Fruit fly (Drosophila melanogaster): ENCODE data around the gene Teh3.

Gene Teh3

DNA sequence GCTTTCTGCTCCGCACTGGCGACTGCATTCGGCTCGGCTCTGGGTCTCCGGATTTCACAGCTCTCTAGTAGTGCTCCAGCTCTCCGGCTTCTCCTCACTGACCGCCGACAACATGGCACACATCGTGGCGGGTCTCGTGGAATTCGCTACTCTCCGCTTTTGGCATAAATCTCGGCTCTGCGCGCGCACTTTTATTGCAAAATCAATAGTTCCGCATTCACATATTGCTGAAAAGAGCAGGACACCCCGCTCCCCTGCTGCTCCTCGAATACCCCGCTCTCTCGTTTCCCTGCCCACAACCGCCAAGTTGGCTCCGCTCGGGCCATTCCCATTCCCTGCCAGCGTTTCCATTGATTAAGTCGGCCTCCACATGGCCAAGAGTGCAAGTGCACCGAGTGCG, 796 bp upstream of the Teh3 start (continued):
- TF ChIP-seq gcm2 (GFP tag; optimal IDR thresholded peaks at IDR 0.05), result no peak
- peak; percentile 49 for TF ChIP-seq Med (GFP tag)
- no peak for TF ChIP-seq sisA (GFP tag; IDR thresholded peaks at IDR 0.05)
- TF ChIP-seq CG17612 (GFP tag; IDR thresholded peaks at IDR 0.05), result no peak
- no peak for TF ChIP-seq hkb (optimal IDR thresholded peaks at IDR 0.05)
- TF ChIP-seq hkb (GFP tag; IDR thresholded peaks at IDR 0.05), result no peak
- 0 out of 2 replicates have a peak, but pooled peaks have one; percentile 29 for TF ChIP-seq seq (GFP tag; IDR thresholded peaks at IDR 0.05)
- TF ChIP-seq CG3726 (GFP tag; IDR thresholded peaks at IDR 0.05), result no peak
- TF ChIP-seq Atf3 (GFP tag; optimal IDR thresholded peaks at IDR 0.05), result no peak
- peak; percentile 0 for TF ChIP-seq scrt (GFP tag; optimal IDR thresholded peaks at IDR 0.05)
- peak; percentile 39 for TF ChIP-seq CG15514 (GFP tag; optimal IDR thresholded peaks at IDR 0.05)
- no peak for TF ChIP-seq GATAe (GFP tag; conservative IDR thresholded peaks at IDR 0.05)
- no peak for TF ChIP-seq bigmax (GFP tag; optimal IDR thresholded peaks at IDR 0.05)
- TF ChIP-seq gem (tag; optimal IDR thresholded peaks at IDR 0.05), result no peak
- no peak for TF ChIP-seq Bdp1 (GFP tag; optimal IDR thresholded peaks at IDR 0.05)
- no peak for TF ChIP-seq CG9817 (tag; optimal IDR thresholded peaks at IDR 0.05)
- TF ChIP-seq stwl (tag; optimal IDR thresholded peaks at IDR 0.05), result no peak
- no peak for TF ChIP-seq Dip2 (GFP tag; IDR thresholded peaks at IDR 0.05)
- no peak for TF ChIP-seq eve (GFP tag; optimal IDR thresholded peaks at IDR 0.05)
- TF ChIP-seq fru (optimal IDR thresholded peaks at IDR 0.05), result no peak
- TF ChIP-seq Lhr (GFP tag; optimal IDR thresholded peaks at IDR 0.05), result no peak
- TF ChIP-seq CG32772 (GFP tag; IDR thresholded peaks at IDR 0.05), result no peak
- no peak for TF ChIP-seq CG4360 (GFP tag; IDR thresholded peaks at IDR 0.05)
- TF ChIP-seq CG12659 (GFP tag; optimal IDR thresholded peaks at IDR 0.05), result no peak
- no peak for TF ChIP-seq CG16813 (GFP tag; IDR thresholded peaks at IDR 0.05; ENCODE audit: partially characterized antibody)
- no peak for TF ChIP-seq pros (GFP tag; optimal IDR thresholded peaks at IDR 0.05)
- TF ChIP-seq sd (tag; optimal IDR thresholded peaks at IDR 0.05), result peak; percentile 69
- no peak for TF ChIP-seq CG12744 (GFP tag; optimal IDR thresholded peaks at IDR 0.05)
- TF ChIP-seq CG2202 (tag; optimal IDR thresholded peaks at IDR 0.05), result no peak
- no peak for TF ChIP-seq Opbp (GFP tag; IDR thresholded peaks at IDR 0.05; ENCODE audit: partially characterized antibody)
- peak; percentile 86 for TF ChIP-seq crol (GFP tag; IDR thresholded peaks at IDR 0.05)
- no peak for TF ChIP-seq insv (GFP tag; optimal IDR thresholded peaks at IDR 0.05)
- TF ChIP-seq CG8388 (GFP tag; optimal IDR thresholded peaks at IDR 0.05), result no peak
- no peak for TF ChIP-seq al (GFP tag; IDR thresholded peaks at IDR 0.05)

- TF ChIP-seq fru (optimal IDR thresholded peaks at IDR 0.05), result no peak
- no peak for TF ChIP-seq Adf1 (GFP tag; IDR thresholded peaks at IDR 0.05)
- no peak for TF ChIP-seq CG9932 (GFP tag; IDR thresholded peaks at IDR 0.05)
- 0 out of 2 replicates have a peak, but pooled peaks have one; percentile 12 for TF ChIP-seq amos (GFP tag; IDR thresholded peaks at IDR 0.05; ENCODE audit: partially characterized antibody)
- TF ChIP-seq knrl (GFP tag; IDR thresholded peaks at IDR 0.05; ENCODE audit: partially characterized antibody), result 0 out of 3 replicates have a peak, but pooled peaks have one; percentile 19
- no peak for TF ChIP-seq Mrtf (GFP tag; IDR thresholded peaks at IDR 0.05)
- peak; percentile 39 for TF ChIP-seq abd-A (tag; optimal IDR thresholded peaks at IDR 0.05)
- no peak for TF ChIP-seq sima (GFP tag; optimal IDR thresholded peaks at IDR 0.05)
- TF ChIP-seq CG3065 (GFP tag; optimal IDR thresholded peaks at IDR 0.05), result no peak
- no peak for TF ChIP-seq HLH54F (GFP tag; optimal IDR thresholded peaks at IDR 0.05)
- TF ChIP-seq tap (tag; optimal IDR thresholded peaks at IDR 0.05), result no peak
- TF ChIP-seq ham (GFP tag; IDR thresholded peaks at IDR 0.05), result no peak
- no peak for TF ChIP-seq cg (GFP tag; optimal IDR thresholded peaks at IDR 0.05)
- no peak for TF ChIP-seq esg (GFP tag; conservative IDR thresholded peaks at IDR 0.05)
- no peak for TF ChIP-seq Fer1 (GFP tag; optimal IDR thresholded peaks at IDR 0.05)
- TF ChIP-seq tx (GFP tag; optimal IDR thresholded peaks at IDR 0.05), result no peak
- TF ChIP-seq CG5180 (GFP tag; optimal IDR thresholded peaks at IDR 0.05), result no peak
- TF ChIP-seq CG4820 (GFP tag; optimal IDR thresholded peaks at IDR 0.05), result peak; percentile 72
- no peak for TF ChIP-seq CG1602 (GFP tag; optimal IDR thresholded peaks at IDR 0.05)
- no peak for TF ChIP-seq CG13287 (GFP tag; IDR thresholded peaks at IDR 0.05; ENCODE audit: partially characterized antibody)
These were observed 6.4 kb downstream of the Teh3 start, which contains the start of gene Teh4 for dm6 chr3L:4177981-4178562. Gene Teh4 (minus strand): TSS chr3L:4178270.

Measured in whole organism, embryonic.